Fruit fly (Drosophila melanogaster) whole organism, wandering third instar larva: ENCODE measurements around the gene wb.

Experiments used
- CG32264 ChIP-seq: fragments of 200-800 bp; sonication (Bioruptor generic); optimal IDR thresholded peaks from 2 replicates; lab custom pipeline; 2016; ENCODE audit warnings: missing biosample characterization, missing genetic modification characterization
- CG9705 ChIP-seq: fragments of 200-800 bp; sonication (Bioruptor generic); optimal IDR thresholded peaks from 2 replicates; lab custom pipeline; 2018; ENCODE audit warnings: missing biosample characterization, mild to moderate bottlenecking, missing genetic modification characterization
- Dfd ChIP-seq: fragments of >200 bp; optimal IDR thresholded peaks from 2 replicates; lab custom pipeline; 2017; ENCODE audit warnings: missing biosample characterization, missing genetic modification characterization
- Dif ChIP-seq: fragments of 200-275, 200-300 bp; sonication (Bioruptor generic); optimal IDR thresholded peaks from 2 replicates; lab custom pipeline; 2018; ENCODE audit warnings: missing biosample characterization, missing genetic modification characterization; ENCODE audit not compliant: partially characterized antibody
- GATAd ChIP-seq: sonication (Bioruptor generic); optimal IDR thresholded peaks from 2 replicates; lab custom pipeline; 2016; ENCODE audit warnings: missing biosample characterization, missing genetic modification characterization
- HLH106 ChIP-seq: fragments of 200-800 bp; optimal IDR thresholded peaks from 3 replicates; lab custom pipeline; 2019; ENCODE audit warnings: missing biosample characterization, mild to moderate bottlenecking, missing genetic modification characterization, moderate library complexity
- Hnf4 ChIP-seq: fragments of 200-800 bp; sonication (Bioruptor generic); optimal IDR thresholded peaks from 2 replicates; lab custom pipeline; 2016; ENCODE audit warnings: missing biosample characterization, mild to moderate bottlenecking, missing genetic modification characterization
- Hr78 ChIP-seq: fragments of >200 bp; optimal IDR thresholded peaks from 2 replicates; lab custom pipeline; 2017; ENCODE audit warnings: missing biosample characterization, missing genetic modification characterization
- Hr83 ChIP-seq: fragments of 200-300 bp; sonication (Bioruptor generic); optimal IDR thresholded peaks from 2 replicates; lab custom pipeline; 2016; ENCODE audit warnings: missing biosample characterization, mild to moderate bottlenecking, missing genetic modification characterization, moderate library complexity; ENCODE audit not compliant: poor library complexity, severe bottlenecking
- Jra ChIP-seq: sonication (Bioruptor generic); optimal IDR thresholded peaks from 2 replicates; lab custom pipeline; 2016; ENCODE audit warnings: missing biosample characterization, missing genetic modification characterization
- Myc ChIP-seq: fragments of >200 bp; optimal IDR thresholded peaks from 2 replicates; lab custom pipeline; 2017
- N ChIP-seq: fragments of >200 bp; optimal IDR thresholded peaks from 2 replicates; lab custom pipeline; 2018; ENCODE audit warnings: missing biosample characterization, missing external identifiers, missing genetic modification characterization
- OdsH ChIP-seq: fragments of 200-800 bp; sonication (Bioruptor generic); optimal IDR thresholded peaks from 2 replicates; lab custom pipeline; 2016; ENCODE audit warnings: missing biosample characterization, mild to moderate bottlenecking, missing genetic modification characterization
- Rel ChIP-seq, 2 experiments: fragments of 200-800 bp; sonication (Bioruptor generic) in 1 of 2; optimal IDR thresholded peaks; 2 replicates in 1 of 2; 3 replicates in 1 of 2; lab custom pipeline; 2016 to 2019; ENCODE audit warnings: mild to moderate bottlenecking in 2 of 2, missing biosample characterization in 2 of 2, missing genetic modification characterization in 2 of 2, moderate library complexity in 1 of 2
- Sp1 ChIP-seq: fragments of 200-800 bp; sonication (Bioruptor generic); optimal IDR thresholded peaks from 3 replicates; lab custom pipeline; 2019; ENCODE audit warnings: missing biosample characterization, mild to moderate bottlenecking, missing genetic modification characterization, moderate library complexity
- br ChIP-seq: fragments of 200-800 bp; sonication (Bioruptor generic); optimal IDR thresholded peaks from 2 replicates; lab custom pipeline; 2016; ENCODE audit warnings: missing biosample characterization, missing genetic modification characterization
- dl ChIP-seq, 2 experiments: fragments of 175-275, 200-275 bp in 1 of 2; fragments of 200-275 bp in 1 of 2; sonication (Bioruptor generic); optimal IDR thresholded peaks; lab custom pipeline; 2018; ENCODE audit warnings: mild to moderate bottlenecking in 2 of 2, missing biosample characterization in 2 of 2, missing genetic modification characterization in 2 of 2, moderate library complexity in 2 of 2; ENCODE audit not compliant: partially characterized antibody in 2 of 2, insufficient read depth in 1 of 2
- dmrt93B ChIP-seq: fragments of 200-800 bp; sonication (Bioruptor generic); optimal IDR thresholded peaks from 2 replicates; lab custom pipeline; 2018; ENCODE audit warnings: missing biosample characterization, mild to moderate bottlenecking, missing genetic modification characterization
- ey ChIP-seq: fragments of 200-800 bp; sonication (Bioruptor generic); optimal IDR thresholded peaks from 2 replicates; lab custom pipeline; 2016; ENCODE audit warnings: missing biosample characterization, missing genetic modification characterization
- foxo ChIP-seq, 2 experiments: fragments of 200-800 bp; sonication (Bioruptor generic); optimal IDR thresholded peaks; 2 replicates in 1 of 2; 3 replicates in 1 of 2; lab custom pipeline; 2016 to 2017; ENCODE audit warnings: missing biosample characterization in 2 of 2, missing genetic modification characterization in 2 of 2
- fru ChIP-seq: fragments of 200-800 bp; sonication (Bioruptor generic); optimal IDR thresholded peaks from 3 replicates; lab custom pipeline; 2016; ENCODE audit warnings: missing biosample characterization, mild to moderate bottlenecking, missing genetic modification characterization
- h ChIP-seq: fragments of 200-800 bp; sonication (Bioruptor generic); optimal IDR thresholded peaks from 3 replicates; lab custom pipeline; 2016; ENCODE audit warnings: missing biosample characterization, mild to moderate bottlenecking, missing genetic modification characterization
- jim ChIP-seq: fragments of 175-275, 200-325 bp; sonication (Bioruptor generic); optimal IDR thresholded peaks from 2 replicates; lab custom pipeline; 2016; ENCODE audit warnings: missing biosample characterization, mild to moderate bottlenecking, missing genetic modification characterization
- lola ChIP-seq: fragments of >200 bp; optimal IDR thresholded peaks from 2 replicates; lab custom pipeline; 2017; ENCODE audit warnings: missing biosample characterization, missing genetic modification characterization
- pan ChIP-seq: fragments of >200 bp; optimal IDR thresholded peaks from 2 replicates; lab custom pipeline; 2017
- psq ChIP-seq: fragments of 200-800 bp; sonication (Bioruptor generic); optimal IDR thresholded peaks from 3 replicates; lab custom pipeline; 2017; ENCODE audit warnings: missing biosample characterization, mild to moderate bottlenecking, missing genetic modification characterization, moderate library complexity
- rgr ChIP-seq: fragments of 200-800 bp; sonication (Bioruptor generic); optimal IDR thresholded peaks from 3 replicates; lab custom pipeline; 2016; ENCODE audit warnings: missing biosample characterization, mild to moderate bottlenecking, missing genetic modification characterization
- sage ChIP-seq: fragments of 200-800 bp; sonication (Bioruptor generic); optimal IDR thresholded peaks from 2 replicates; lab custom pipeline; 2016; ENCODE audit warnings: missing biosample characterization, mild to moderate bottlenecking, missing genetic modification characterization
- sv ChIP-seq: fragments of 200-800 bp; sonication (Bioruptor generic); optimal IDR thresholded peaks from 3 replicates; lab custom pipeline; 2016; ENCODE audit warnings: missing biosample characterization, missing genetic modification characterization
- tai ChIP-seq: sonication (Bioruptor generic); optimal IDR thresholded peaks from 2 replicates; lab custom pipeline; 2016; ENCODE audit warnings: missing biosample characterization, missing genetic modification characterization
- usp ChIP-seq: fragments of >200 bp; optimal IDR thresholded peaks from 2 replicates; lab custom pipeline; 2017; ENCODE audit warnings: missing biosample characterization, missing genetic modification characterization

The wb gene

DNA sequence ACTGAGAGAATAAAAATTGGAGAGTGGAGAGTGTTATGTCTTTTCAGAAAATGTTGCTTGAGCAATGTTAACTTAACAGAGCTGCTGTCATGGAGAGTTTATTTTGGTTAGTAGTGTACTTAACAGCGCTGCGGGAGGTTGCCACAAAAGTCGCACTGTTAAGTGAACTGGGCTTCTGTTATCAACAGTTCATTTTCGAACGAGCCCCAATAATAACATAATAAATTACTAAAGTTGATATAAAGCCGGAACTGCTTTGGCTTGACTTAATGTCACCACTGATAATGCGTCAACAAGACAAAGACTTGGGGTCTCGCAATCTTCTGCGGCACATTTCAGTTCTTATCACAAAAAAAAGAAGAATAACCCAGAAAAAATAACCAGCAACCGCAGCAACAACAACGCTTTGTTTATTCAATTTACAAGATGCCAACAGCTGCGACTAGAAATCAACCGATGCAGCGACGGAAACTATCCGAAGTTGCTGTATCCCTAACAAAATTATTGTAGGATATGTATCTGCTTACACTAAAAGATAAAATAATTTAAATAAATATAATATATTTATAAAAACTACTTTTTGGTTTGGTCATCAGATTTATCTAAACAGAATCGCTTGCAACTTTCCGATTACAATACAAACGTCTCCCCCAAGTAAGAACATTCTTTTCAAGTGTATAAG lies 28.1 kb upstream of the wb start:
- TF ChIP-seq Hr83 (GFP tag; lab: Kevin White, UChicago) (no peak), dl (GFP tag; optimal IDR thresholded peaks at IDR 0.05; lab: Kevin White, UChicago; ENCODE audit: insufficient read depth in 1 of 2, partially characterized antibody in 2 of 2) (no peak), ey (no peak), usp (GFP tag; lab: Kevin White, UChicago) (no peak), tai (GFP tag; lab: Kevin White, UChicago) (no peak), CG32264 (no peak), HLH106 (tag; lab: Kevin White, UChicago) (no peak), OdsH (GFP tag; lab: Kevin White, UChicago) (no peak), Myc (lab: Kevin White, UChicago) (no peak), Rel (GFP tag; optimal IDR thresholded peaks at IDR 0.05; lab: Kevin White, UChicago) (no peak), Rel (tag; optimal IDR thresholded peaks at IDR 0.05; lab: Kevin White, UChicago) (no peak), foxo (GFP tag; optimal IDR thresholded peaks at IDR 0.05; lab: Kevin White, UChicago) (no peak), lola (GFP tag; lab: Kevin White, UChicago) (no peak), Jra (no peak), Dfd (GFP tag; lab: Kevin White, UChicago) (no peak), N (GFP tag; lab: Kevin White, UChicago) (no peak)

DNA sequence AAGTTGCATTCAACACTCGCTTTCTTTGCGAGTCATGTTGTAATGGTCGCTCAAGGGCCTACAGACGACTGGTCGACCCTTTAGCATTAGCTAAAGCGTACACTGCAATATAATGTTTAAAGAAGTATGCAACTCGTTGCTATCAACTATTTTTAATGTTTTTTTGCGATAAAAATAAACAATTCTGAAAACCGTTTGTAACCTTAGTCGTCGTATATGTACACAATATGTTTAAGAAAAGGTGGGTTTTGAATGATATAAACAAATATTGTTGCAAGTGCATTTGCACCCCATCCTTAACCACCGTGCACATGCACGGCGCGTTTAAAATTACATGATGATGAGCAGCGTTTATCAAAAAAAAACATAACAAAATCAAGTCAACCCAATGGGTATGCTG lies 26.7 kb upstream of the wb start:
- no peak for TF ChIP-seq Hnf4
- TF ChIP-seq OdsH (GFP tag; lab: Kevin White, UChicago), result peak; percentile 26
- peak; percentile 56 for TF ChIP-seq fru
- TF ChIP-seq N (GFP tag; lab: Kevin White, UChicago), result no peak
- TF ChIP-seq foxo (GFP tag; optimal IDR thresholded peaks at IDR 0.05; lab: Kevin White, UChicago), result peak in 1 of 2 experiments; percentile 34
- TF ChIP-seq ey, result peak; percentile 25
- TF ChIP-seq rgr, result peak; percentile 12

- TF ChIP-seq N (GFP tag; lab: Kevin White, UChicago), result no peak
- TF ChIP-seq pan (lab: Kevin White, UChicago), result no peak
- TF ChIP-seq h (GFP tag; lab: Kevin White, UChicago), result peak; percentile 22
- peak; percentile 40 for TF ChIP-seq fru
- no peak for TF ChIP-seq OdsH (GFP tag; lab: Kevin White, UChicago)
- no peak for TF ChIP-seq Dif (GFP tag; lab: Kevin White, UChicago)
- TF ChIP-seq Hnf4, result no peak
- TF ChIP-seq psq, result peak; percentile 18
- TF ChIP-seq Jra, result no peak
- TF ChIP-seq dmrt93B (GFP tag; lab: Kevin White, UChicago), result peak; percentile 18
- TF ChIP-seq Sp1, result peak; percentile 31
- peak in 1 of 2 experiments; percentile 9 for TF ChIP-seq foxo (GFP tag; optimal IDR thresholded peaks at IDR 0.05; lab: Kevin White, UChicago)
- TF ChIP-seq Dfd (GFP tag; lab: Kevin White, UChicago), result no peak
- peak; percentile 6 for TF ChIP-seq CG9705 (GFP tag; lab: Kevin White, UChicago)
- TF ChIP-seq jim (GFP tag; lab: Kevin White, UChicago), result no peak
- TF ChIP-seq sv (GFP tag; lab: Kevin White, UChicago), result no peak
- no peak for TF ChIP-seq sage (GFP tag; lab: Kevin White, UChicago)
- TF ChIP-seq HLH106 (tag; lab: Kevin White, UChicago), result peak; percentile 32
- no peak for TF ChIP-seq Hr83 (GFP tag; lab: Kevin White, UChicago)
Measured at dm6 chr2L:14237510-14238277, 25.1 kb upstream of the wb start.

- no peak for TF ChIP-seq GATAd
- TF ChIP-seq rgr, result no peak
Measured at dm6 chr2L:14245003-14245402, 17.8 kb upstream of the wb start.

DNA sequence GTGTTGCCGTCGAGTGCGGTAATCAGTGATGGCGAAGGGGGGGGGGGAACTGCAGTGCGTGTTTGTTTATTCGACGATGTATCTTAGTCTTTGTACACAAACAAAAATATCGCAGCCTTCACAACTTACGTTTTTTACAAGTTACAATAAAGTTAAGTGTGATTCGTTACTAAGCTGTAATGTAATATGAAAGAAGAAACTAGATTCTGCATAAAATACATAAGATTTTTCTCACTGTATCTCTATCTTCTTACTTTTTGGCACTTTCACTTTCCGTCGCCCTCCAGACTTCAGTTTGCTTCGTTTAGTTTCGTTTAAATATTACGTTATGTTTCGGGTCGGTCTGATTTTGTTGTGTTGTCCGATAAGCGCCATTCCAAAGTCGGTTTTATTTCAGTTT lies 17.3 kb upstream of the wb start:
- TF ChIP-seq ey (no peak), Hr78 (no peak), h (GFP tag; lab: Kevin White, UChicago) (no peak), br (GFP tag; lab: Kevin White, UChicago) (no peak), dl (GFP tag; optimal IDR thresholded peaks at IDR 0.05; lab: Kevin White, UChicago; ENCODE audit: insufficient read depth in 1 of 2, partially characterized antibody in 2 of 2) (no peak), CG9705 (GFP tag; lab: Kevin White, UChicago) (no peak), rgr (no peak), Myc (lab: Kevin White, UChicago) (no peak), usp (GFP tag; lab: Kevin White, UChicago) (no peak), Dif (GFP tag; lab: Kevin White, UChicago) (no peak), Sp1 (no peak), Jra (no peak), foxo (GFP tag; optimal IDR thresholded peaks at IDR 0.05; lab: Kevin White, UChicago) (no peak), pan (lab: Kevin White, UChicago) (no peak)
